Worm (Caenorhabditis elegans) whole organism, midembryonic: ENCODE results near the gene blos-7.

Source experiments
- cog-1 ChIP-seq: sonication (generic microtip); optimal IDR thresholded peaks from 2 replicates; lab custom pipeline; 2016; ENCODE audit warnings: missing genetic modification characterization, missing compliant biosample characterization
- flt-1 ChIP-seq: fragments of 200-800 bp; sonication (Bioruptor generic); IDR thresholded peaks from 2 replicates; pipeline ENCODE4 v1.3.6; 2022; ENCODE audit warnings: missing genetic modification characterization, missing compliant biosample characterization
- klf-2 ChIP-seq: fragments of 200-800 bp; sonication (Bioruptor generic); conservative IDR thresholded peaks from 2 replicates; pipeline ENCODE4 v1.3.6; 2022; ENCODE audit warnings: missing genetic modification reagents, missing genetic modification characterization, missing compliant biosample characterization
- med-1 ChIP-seq: sonication (generic microtip); optimal IDR thresholded peaks from 2 replicates; lab custom pipeline; 2017; ENCODE audit warnings: missing genetic modification characterization, mild to moderate bottlenecking, missing compliant biosample characterization, antibody characterized with exemption, missing genetic modification reagents; ENCODE audit not compliant: insufficient read depth
- ztf-23 ChIP-seq: fragments of 200-800 bp; sonication (Bioruptor generic); IDR thresholded peaks from 2 replicates; pipeline ENCODE4 v1.3.6; 2022; ENCODE audit warnings: missing genetic modification reagents, missing genetic modification characterization, missing compliant biosample characterization
- ztf-29 ChIP-seq: fragments of 200-800 bp; sonication (Bioruptor generic); IDR thresholded peaks from 2 replicates; pipeline ENCODE4 v1.3.6; 2022; ENCODE audit warnings: missing genetic modification reagents, missing genetic modification characterization, missing compliant biosample characterization

DNA sequence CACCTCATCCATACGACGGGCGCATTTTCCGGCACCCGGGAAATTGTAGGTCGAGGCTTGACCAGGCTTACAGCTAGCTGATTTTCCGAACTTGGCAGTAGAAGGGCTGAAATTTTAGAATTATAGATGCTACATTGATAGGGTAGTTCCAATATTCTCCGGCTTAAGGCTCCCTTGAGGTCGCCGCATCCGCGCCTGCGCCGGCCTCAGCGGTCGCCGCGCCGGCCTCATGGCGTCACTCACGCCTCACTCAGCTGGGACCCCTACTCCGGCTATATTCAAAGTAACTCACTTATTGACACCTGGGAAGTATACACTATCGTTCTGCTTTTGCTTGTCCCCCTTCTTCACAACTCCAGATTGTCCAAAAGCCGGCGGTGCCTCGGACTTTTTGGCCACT lies 21.4 kb upstream of the blos-7 start:
- TF ChIP-seq ztf-23 (GFP tag; lab: Robert Waterston, UW) (no peak), klf-2 (GFP tag; lab: Robert Waterston, UW) (no peak), cog-1 (tag; lab: Kevin White, UChicago) (no peak), med-1 (GFP tag; lab: Kevin White, UChicago) (no peak), flt-1 (GFP tag; lab: Robert Waterston, UW) (no peak), ztf-29 (no peak)
